Worm (Caenorhabditis elegans) whole organism, late embryonic: ENCODE measurements around the gene rgef-1.

Experiments used
- ceh-14 ChIP-seq: sonication (generic microtip); optimal IDR thresholded peaks from 2 replicates; lab custom pipeline; 2016; ENCODE audit warnings: missing genotype, missing genetic modification characterization, missing compliant biosample characterization
- ceh-6 ChIP-seq: fragments of 200-800 bp; sonication (Bioruptor generic); optimal IDR thresholded peaks from 2 replicates; lab custom pipeline; 2018; ENCODE audit warnings: mild to moderate bottlenecking, missing genetic modification characterization, missing compliant biosample characterization
- ceh-9 ChIP-seq: sonication (generic microtip); optimal IDR thresholded peaks from 2 replicates; lab custom pipeline; 2016; ENCODE audit warnings: mild to moderate bottlenecking, missing genetic modification characterization, inconsistent platforms, missing compliant biosample characterization
- che-1 ChIP-seq: sonication (generic microtip); optimal IDR thresholded peaks from 2 replicates; lab custom pipeline; 2016; ENCODE audit warnings: mild to moderate bottlenecking, missing genetic modification characterization, missing compliant biosample characterization
- elt-4 ChIP-seq: sonication (generic microtip); optimal IDR thresholded peaks from 2 replicates; lab custom pipeline; 2016; ENCODE audit warnings: missing genetic modification characterization, missing compliant biosample characterization
- hlh-6 ChIP-seq: sonication (generic microtip); optimal IDR thresholded peaks from 2 replicates; lab custom pipeline; 2016; ENCODE audit warnings: missing genotype, missing genetic modification characterization, missing compliant biosample characterization
- hlh-8 ChIP-seq: sonication (generic microtip); optimal IDR thresholded peaks from 2 replicates; lab custom pipeline; 2016; ENCODE audit warnings: missing genotype, missing genetic modification characterization, missing compliant biosample characterization
- nfya-1 ChIP-seq: sonication (generic microtip); optimal IDR thresholded peaks from 2 replicates; lab custom pipeline; 2017; ENCODE audit warnings: missing genetic modification characterization, mild to moderate bottlenecking, missing compliant biosample characterization, antibody characterized with exemption, moderate library complexity
- pag-3 ChIP-seq: sonication (generic microtip); optimal IDR thresholded peaks from 2 replicates; lab custom pipeline; 2016; ENCODE audit warnings: missing compliant biosample characterization, missing genetic modification characterization, borderline replicate concordance
- pha-4 ChIP-seq: fragments of 150-350 bp; optimal IDR thresholded peaks from 2 replicates; lab custom pipeline; 2018; ENCODE audit warnings: missing biosample characterization, missing genetic modification reagents, missing genetic modification characterization
- sox-4 ChIP-seq: sonication (generic microtip); optimal IDR thresholded peaks from 2 replicates; lab custom pipeline; 2017; ENCODE audit warnings: mild to moderate bottlenecking, missing genetic modification characterization, inconsistent platforms, missing compliant biosample characterization
- tbx-2 ChIP-seq: sonication (generic microtip); optimal IDR thresholded peaks from 2 replicates; lab custom pipeline; 2016; ENCODE audit warnings: missing genetic modification characterization, missing compliant biosample characterization
- unc-3 ChIP-seq, 2 experiments: fragments of 200-800 bp in 1 of 2; sonication (Bioruptor generic) in 1 of 2; sonication (generic microtip) in 1 of 2; conservative IDR thresholded peaks in 1 of 2; optimal IDR thresholded peaks in 1 of 2; 2 replicates each; pipeline versions ENCODE4 v1.3.6 to Lab custom; 2016 to 2022; ENCODE audit warnings: missing compliant biosample characterization in 2 of 2, missing genetic modification characterization in 2 of 2, missing genetic modification reagents in 1 of 2

DNA sequence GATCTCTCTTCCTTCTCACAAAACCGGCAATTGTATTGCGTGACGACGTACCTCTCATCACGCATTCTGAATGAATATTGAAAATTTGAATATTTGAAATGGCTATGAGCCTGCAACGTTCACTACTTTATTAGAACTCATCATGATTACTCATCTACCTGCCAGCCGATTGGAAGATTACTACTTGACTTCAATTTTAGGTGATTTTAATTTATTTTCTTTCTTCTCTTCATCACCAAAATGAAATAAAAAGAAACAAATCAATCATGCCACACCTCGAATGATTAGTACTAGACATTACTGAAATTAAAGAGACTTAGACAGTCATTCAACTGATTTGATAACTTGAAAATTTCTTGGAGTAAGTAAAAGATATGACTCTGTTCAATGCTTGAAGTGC lies 22.8 kb upstream of the rgef-1 start:
- TF ChIP-seq ceh-6 (GFP tag; lab: Kevin White, UChicago): no peak
- no peak for TF ChIP-seq elt-4 (tag; lab: Kevin White, UChicago)
- TF ChIP-seq pag-3 (tag; lab: Kevin White, UChicago): no peak
- TF ChIP-seq che-1 (tag; lab: Kevin White, UChicago): no peak
- TF ChIP-seq sox-4 (tag; lab: Kevin White, UChicago): no peak
- no peak for TF ChIP-seq pha-4 (tag; lab: Kevin White, UChicago)
- TF ChIP-seq unc-3 (GFP tag; conservative IDR thresholded peaks at IDR 0.05; lab: Robert Waterston, UW): no peak
- TF ChIP-seq unc-3 (tag; optimal IDR thresholded peaks at IDR 0.05; lab: Kevin White, UChicago): no peak
- no peak for TF ChIP-seq hlh-6 (tag; lab: Kevin White, UChicago)
- TF ChIP-seq hlh-8 (tag; lab: Kevin White, UChicago): no peak
- TF ChIP-seq ceh-9 (tag; lab: Kevin White, UChicago): no peak
- TF ChIP-seq nfya-1 (tag; lab: Kevin White, UChicago): no peak
- no peak for TF ChIP-seq tbx-2
- no peak for TF ChIP-seq ceh-14 (tag; lab: Kevin White, UChicago)
